Worm (Caenorhabditis elegans) whole organism, young adult: ENCODE measurements around the gene srt-74.

Experiments used
- B0261.1 ChIP-seq: sonication (generic microtip); optimal IDR thresholded peaks from 2 replicates; lab custom pipeline; 2016; ENCODE audit warnings: mild to moderate bottlenecking, missing genetic modification characterization, moderate library complexity, missing compliant biosample characterization
- B0336.3 ChIP-seq: fragments of 200-800 bp; sonication (Bioruptor generic); IDR thresholded peaks from 2 replicates; pipeline ENCODE4 v1.3.6; 2022; ENCODE audit warnings: missing genetic modification characterization, missing compliant biosample characterization
- C06A6.2 ChIP-seq: fragments of 200-800 bp; sonication (Bioruptor generic); conservative IDR thresholded peaks from 2 replicates; pipeline ENCODE4 v1.3.6; 2022; ENCODE audit warnings: missing genetic modification characterization, missing compliant biosample characterization
- C17E4.6 ChIP-seq: fragments of 200-800 bp; sonication (Bioruptor generic); IDR thresholded peaks from 2 replicates; pipeline ENCODE4 v1.3.6; 2022; ENCODE audit warnings: missing genetic modification reagents, missing genetic modification characterization, missing compliant biosample characterization
- F10E7.11 ChIP-seq: sonication (generic microtip); optimal IDR thresholded peaks from 2 replicates; lab custom pipeline; 2017; ENCODE audit warnings: mild to moderate bottlenecking, missing genetic modification characterization, moderate library complexity, missing compliant biosample characterization
- F23B12.7 ChIP-seq: sonication (generic microtip); optimal IDR thresholded peaks from 2 replicates; lab custom pipeline; 2017; ENCODE audit warnings: missing genetic modification characterization, mild to moderate bottlenecking, missing compliant biosample characterization, antibody characterized with exemption, moderate library complexity; ENCODE audit not compliant: insufficient read depth
- F37B4.10 ChIP-seq: fragments of 200-800 bp; sonication (Bioruptor generic); IDR thresholded peaks from 2 replicates; pipeline ENCODE4 v1.3.6; 2022; ENCODE audit warnings: missing genetic modification characterization, missing compliant biosample characterization
- F57C9.4 ChIP-seq: sonication (generic microtip); optimal IDR thresholded peaks from 2 replicates; lab custom pipeline; 2017; ENCODE audit warnings: mild to moderate bottlenecking, missing genetic modification characterization, missing compliant biosample characterization
- K11D2.4 ChIP-seq: fragments of 200-800 bp; sonication (Bioruptor generic); IDR thresholded peaks from 2 replicates; pipeline ENCODE4 v1.3.6; 2022; ENCODE audit warnings: missing genetic modification reagents, missing genetic modification characterization, missing compliant biosample characterization
- Y56A3A.18 ChIP-seq: fragments of 200-800 bp; sonication (Bioruptor generic); IDR thresholded peaks from 2 replicates; pipeline ENCODE4 v1.3.6; 2022; ENCODE audit warnings: missing genetic modification reagents, missing genetic modification characterization, missing compliant biosample characterization
- Y67H2A.10 ChIP-seq: fragments of 200-800 bp; sonication (Bioruptor generic); conservative IDR thresholded peaks from 2 replicates; pipeline ENCODE4 v1.3.6; 2022; ENCODE audit warnings: missing genetic modification reagents, missing genetic modification characterization, missing compliant biosample characterization
- ama-1 ChIP-seq, 3 experiments: fragments of 150-350 bp in 1 of 3; sonication (generic microtip) in 2 of 3; optimal IDR thresholded peaks; 2 replicates each; lab custom pipeline; 2014 to 2018; ENCODE audit warnings: missing biosample characterization in 2 of 3, missing genetic modification characterization in 2 of 3, missing genetic modification reagents in 2 of 3
- aptf-2 ChIP-seq: fragments of 200-800 bp; sonication (Bioruptor generic); conservative IDR thresholded peaks from 2 replicates; pipeline ENCODE4 v1.3.6; 2022; ENCODE audit warnings: missing genetic modification reagents, missing genetic modification characterization, missing compliant biosample characterization
- attf-3 ChIP-seq: fragments of 200-800 bp; sonication (Bioruptor generic); conservative IDR thresholded peaks from 2 replicates; pipeline ENCODE4 v1.3.6; 2022; ENCODE audit warnings: missing genetic modification reagents, missing genetic modification characterization, missing compliant biosample characterization
- attf-5 ChIP-seq: fragments of 200-800 bp; sonication (Bioruptor generic); optimal IDR thresholded peaks from 2 replicates; lab custom pipeline; 2018; ENCODE audit warnings: mild to moderate bottlenecking, missing genetic modification characterization, missing compliant biosample characterization
- ceh-100 ChIP-seq: fragments of 200-800 bp; sonication (Bioruptor generic); IDR thresholded peaks from 2 replicates; pipeline ENCODE4 v1.3.6; 2022; ENCODE audit warnings: missing genetic modification reagents, missing genetic modification characterization, missing compliant biosample characterization
- dox-1 ChIP-seq: fragments of 200-800 bp; sonication (Bioruptor generic); IDR thresholded peaks from 2 replicates; pipeline ENCODE4 v1.3.6; 2022; ENCODE audit warnings: missing genetic modification reagents, missing genetic modification characterization, missing compliant biosample characterization
- dpl-1 ChIP-seq: fragments of 150-350 bp; optimal IDR thresholded peaks from 2 replicates; lab custom pipeline; 2014; ENCODE audit warnings: missing biosample characterization, missing genetic modification reagents, missing genetic modification characterization
- efl-1 ChIP-seq: fragments of 150-350 bp; optimal IDR thresholded peaks from 2 replicates; lab custom pipeline; 2014; ENCODE audit warnings: missing biosample characterization, missing genetic modification reagents, missing genetic modification characterization
- egl-18 ChIP-seq: fragments of 200-800 bp; sonication (Bioruptor generic); IDR thresholded peaks from 2 replicates; pipeline ENCODE4 v1.3.6; 2022; ENCODE audit warnings: missing genetic modification reagents, missing genetic modification characterization, missing compliant biosample characterization
- ekl-4 ChIP-seq: fragments of 200-800 bp; sonication (Bioruptor generic); IDR thresholded peaks from 2 replicates; pipeline ENCODE4 v1.3.6; 2022; ENCODE audit warnings: missing genetic modification reagents, missing genetic modification characterization, missing compliant biosample characterization
- ets-4 ChIP-seq: fragments of 200-800 bp; sonication (Bioruptor generic); optimal IDR thresholded peaks from 2 replicates; lab custom pipeline; 2018; ENCODE audit warnings: mild to moderate bottlenecking, missing genetic modification characterization, missing compliant biosample characterization
- fkh-3 ChIP-seq: sonication (generic microtip); optimal IDR thresholded peaks from 2 replicates; lab custom pipeline; 2016; ENCODE audit warnings: mild to moderate bottlenecking, missing genetic modification characterization, missing compliant biosample characterization
- hlh-12 ChIP-seq: sonication (generic microtip); optimal IDR thresholded peaks from 2 replicates; lab custom pipeline; 2016; ENCODE audit warnings: missing genetic modification characterization, missing compliant biosample characterization
- hlh-26 ChIP-seq: fragments of 200-800 bp; sonication (Bioruptor generic); conservative IDR thresholded peaks from 2 replicates; pipeline ENCODE4 v1.3.6; 2022; ENCODE audit warnings: missing genetic modification reagents, missing genetic modification characterization, missing compliant biosample characterization
- hrde-1 ChIP-seq: sonication (generic microtip); optimal IDR thresholded peaks from 2 replicates; lab custom pipeline; 2016; ENCODE audit warnings: missing genetic modification characterization, mild to moderate bottlenecking, missing compliant biosample characterization, moderate library complexity, missing genotype, missing genetic modification reagents, borderline replicate concordance
- lag-1 ChIP-seq: fragments of 200-800 bp; sonication (Bioruptor generic); IDR thresholded peaks from 2 replicates; pipeline ENCODE4 v1.3.6; 2022; ENCODE audit warnings: missing genetic modification reagents, missing genetic modification characterization, missing compliant biosample characterization
- lin-26 ChIP-seq: fragments of 200-800 bp; sonication (Bioruptor generic); IDR thresholded peaks from 2 replicates; pipeline ENCODE4 v1.3.6; 2022; ENCODE audit warnings: missing genetic modification reagents, missing genetic modification characterization, missing compliant biosample characterization
- madf-10 ChIP-seq: sonication (generic microtip); optimal IDR thresholded peaks from 2 replicates; lab custom pipeline; 2016; ENCODE audit warnings: mild to moderate bottlenecking, missing genetic modification characterization, missing compliant biosample characterization
- madf-3 ChIP-seq: fragments of 200-800 bp; sonication (Bioruptor generic); IDR thresholded peaks from 2 replicates; pipeline ENCODE4 v1.3.6; 2022; ENCODE audit warnings: missing genetic modification reagents, missing genetic modification characterization, missing compliant biosample characterization
- mes-4 ChIP-seq: sonication (generic microtip); optimal IDR thresholded peaks from 2 replicates; lab custom pipeline; 2016; ENCODE audit warnings: missing genotype, missing genetic modification characterization, missing compliant biosample characterization
- mxl-1 ChIP-seq: sonication (generic microtip); optimal IDR thresholded peaks from 2 replicates; lab custom pipeline; 2016; ENCODE audit warnings: missing genetic modification characterization, missing compliant biosample characterization
- nfya-1 ChIP-seq: sonication (generic microtip); optimal IDR thresholded peaks from 2 replicates; lab custom pipeline; 2017; ENCODE audit warnings: antibody characterized with exemption, missing compliant biosample characterization, missing genetic modification characterization, borderline replicate concordance; ENCODE audit not compliant: insufficient read depth
- nhr-80 ChIP-seq: sonication (generic microtip); optimal IDR thresholded peaks from 2 replicates; lab custom pipeline; 2016; ENCODE audit warnings: missing genetic modification characterization, missing compliant biosample characterization
- rec-8 ChIP-seq, 2 experiments: sonication (generic microtip); optimal IDR thresholded peaks; 2 replicates each; lab custom pipeline; 2016; ENCODE audit warnings: mild to moderate bottlenecking in 2 of 2, missing genetic modification characterization in 2 of 2, missing genetic modification reagents in 2 of 2, missing genotype in 2 of 2, missing biosample characterization in 1 of 2, missing compliant biosample characterization in 1 of 2, moderate library complexity in 1 of 2
- repo-1 ChIP-seq: sonication (generic microtip); optimal IDR thresholded peaks from 2 replicates; lab custom pipeline; 2017; ENCODE audit warnings: mild to moderate bottlenecking, missing genetic modification characterization, missing compliant biosample characterization
- sea-2 ChIP-seq: fragments of 200-800 bp; sonication (Bioruptor generic); IDR thresholded peaks from 2 replicates; pipeline ENCODE4 v1.3.6; 2022; ENCODE audit warnings: missing genetic modification characterization, missing compliant biosample characterization
- snpc-1.3 ChIP-seq: sonication (generic microtip); optimal IDR thresholded peaks from 2 replicates; lab custom pipeline; 2017; ENCODE audit warnings: missing genetic modification characterization, mild to moderate bottlenecking, missing compliant biosample characterization, antibody characterized with exemption, moderate library complexity, missing genotype, missing genetic modification reagents; ENCODE audit not compliant: insufficient read depth
- sptf-2 ChIP-seq: fragments of 200-800 bp; sonication (Bioruptor generic); optimal IDR thresholded peaks from 2 replicates; lab custom pipeline; 2018; ENCODE audit warnings: mild to moderate bottlenecking, missing genetic modification characterization, missing compliant biosample characterization
- tbx-9 ChIP-seq: sonication (generic microtip); optimal IDR thresholded peaks from 2 replicates; lab custom pipeline; 2016; ENCODE audit warnings: borderline replicate concordance, missing genetic modification characterization, inconsistent platforms, missing compliant biosample characterization
- tlf-1 ChIP-seq: fragments of 200-800 bp; sonication (Bioruptor generic); optimal IDR thresholded peaks from 2 replicates; lab custom pipeline; 2018; ENCODE audit warnings: mild to moderate bottlenecking, missing genetic modification characterization, missing compliant biosample characterization
- zfh-2 ChIP-seq: fragments of 200-800 bp; sonication (Bioruptor generic); conservative IDR thresholded peaks from 2 replicates; pipeline ENCODE4 v1.3.6; 2022; ENCODE audit warnings: missing genetic modification reagents, missing genetic modification characterization, missing compliant biosample characterization
- ztf-25 ChIP-seq: fragments of 200-800 bp; sonication (Bioruptor generic); IDR thresholded peaks from 2 replicates; pipeline ENCODE4 v1.3.6; 2022; ENCODE audit warnings: missing genetic modification reagents, missing genetic modification characterization, missing compliant biosample characterization
- ztf-26 ChIP-seq: sonication (generic microtip); optimal IDR thresholded peaks from 2 replicates; lab custom pipeline; 2017; ENCODE audit warnings: missing genetic modification characterization, missing compliant biosample characterization

The srt-74 gene

DNA sequence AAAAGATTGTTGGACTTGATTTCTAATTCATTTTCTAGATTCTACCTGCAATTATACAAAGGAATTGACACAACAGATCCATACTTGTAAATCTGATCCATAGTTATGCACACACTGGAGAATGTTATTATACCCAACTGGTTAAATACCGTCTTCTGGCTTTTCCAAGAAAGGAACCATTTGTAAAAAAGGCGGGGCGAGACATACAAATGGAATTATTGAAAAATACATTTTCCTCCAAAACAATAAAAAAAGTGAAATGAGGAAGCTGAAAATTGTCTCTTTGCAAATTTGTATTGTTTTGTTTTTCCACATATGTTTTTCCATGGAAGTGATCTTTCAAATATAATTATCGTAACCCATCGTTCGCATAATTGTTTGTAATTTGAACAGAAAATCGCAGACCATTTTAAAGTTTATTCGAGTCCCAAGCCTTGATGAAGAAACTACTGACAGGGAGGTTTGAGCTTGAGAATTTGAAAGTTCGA, at the start of gene srt-74, which contains the start of gene F40G12.9:
Gene srt-74, minus strand, starts transcription at position 101 of the 488 bp plus-strand sequence.
Gene F40G12.9, plus strand, starts transcription at position 438 of the 488 bp plus-strand sequence.
- TF ChIP-seq aptf-2 (GFP tag; lab: Robert Waterston, UW) = no peak
- no peak for TF ChIP-seq F10E7.11 (tag; lab: Kevin White, UChicago)
- TF ChIP-seq ztf-25 = no peak
- TF ChIP-seq K11D2.4 (GFP tag; lab: Robert Waterston, UW) = no peak
- TF ChIP-seq ekl-4 (GFP tag; lab: Robert Waterston, UW) = no peak
- no peak for TF ChIP-seq attf-5 (GFP tag; lab: Kevin White, UChicago)
- TF ChIP-seq ama-1 (optimal IDR thresholded peaks at IDR 0.05; lab: Kevin White, UChicago) = no peak
- TF ChIP-seq ama-1 (GFP tag; optimal IDR thresholded peaks at IDR 0.05; lab: Kevin White, UChicago) = no peak
- TF ChIP-seq repo-1 = no peak
- TF ChIP-seq mxl-1 (tag; lab: Kevin White, UChicago) = no peak
- no peak for TF ChIP-seq dox-1 (GFP tag; lab: Robert Waterston, UW)
- TF ChIP-seq B0261.1 (tag; lab: Kevin White, UChicago) = no peak
- TF ChIP-seq zfh-2 (GFP tag; lab: Robert Waterston, UW) = no peak
- no peak for TF ChIP-seq mes-4
- TF ChIP-seq, all 124 proteins: peak for 0

DNA sequence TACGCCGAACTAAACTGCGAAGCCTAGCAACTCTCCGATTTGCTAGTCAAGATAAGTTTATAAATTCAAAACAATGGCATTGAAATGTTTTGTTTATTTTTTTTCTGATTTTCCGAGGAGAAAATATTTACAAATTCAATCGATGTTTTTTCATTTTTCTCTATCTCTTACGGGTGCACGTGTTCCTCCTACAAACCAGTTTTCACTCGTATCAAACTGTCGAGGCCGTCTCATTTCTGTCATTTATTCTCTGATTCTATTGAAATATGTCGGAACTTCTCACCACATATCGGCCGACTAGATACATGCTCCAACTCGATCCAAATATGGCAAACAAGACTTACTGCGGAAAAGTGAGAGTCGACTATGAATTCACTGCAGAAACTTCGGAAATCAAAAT, 49.4 kb upstream of the srt-74 start, which contains the start of gene F47B8.8:
Gene F47B8.8, plus strand, starts transcription at position 257 of the 400 bp plus-strand sequence.
- no peak for TF ChIP-seq ceh-100 (GFP tag; lab: Robert Waterston, UW)
- no peak for TF ChIP-seq ama-1 (optimal IDR thresholded peaks at IDR 0.05; lab: Kevin White, UChicago)
- no peak for TF ChIP-seq ama-1 (GFP tag; optimal IDR thresholded peaks at IDR 0.05; lab: Kevin White, UChicago)
- TF ChIP-seq mes-4 = no peak
- TF ChIP-seq hlh-12 = no peak
- TF ChIP-seq efl-1 = no peak
- TF ChIP-seq nhr-80 (tag; lab: Kevin White, UChicago) = no peak
- TF ChIP-seq hlh-26 (GFP tag; lab: Robert Waterston, UW) = no peak
- no peak for TF ChIP-seq Y56A3A.18 (GFP tag; lab: Robert Waterston, UW)
- TF ChIP-seq C06A6.2 (GFP tag; lab: Robert Waterston, UW) = no peak
- TF ChIP-seq aptf-2 (GFP tag; lab: Robert Waterston, UW) = no peak
- no peak for TF ChIP-seq tbx-9 (tag; lab: Kevin White, UChicago)
- TF ChIP-seq F57C9.4 = no peak
- no peak for TF ChIP-seq mxl-1 (tag; lab: Kevin White, UChicago)
- TF ChIP-seq snpc-1.3 (tag; lab: Kevin White, UChicago) = no peak
- no peak for TF ChIP-seq madf-3 (GFP tag; lab: Robert Waterston, UW)
- no peak for TF ChIP-seq tlf-1
- no peak for TF ChIP-seq C17E4.6

DNA sequence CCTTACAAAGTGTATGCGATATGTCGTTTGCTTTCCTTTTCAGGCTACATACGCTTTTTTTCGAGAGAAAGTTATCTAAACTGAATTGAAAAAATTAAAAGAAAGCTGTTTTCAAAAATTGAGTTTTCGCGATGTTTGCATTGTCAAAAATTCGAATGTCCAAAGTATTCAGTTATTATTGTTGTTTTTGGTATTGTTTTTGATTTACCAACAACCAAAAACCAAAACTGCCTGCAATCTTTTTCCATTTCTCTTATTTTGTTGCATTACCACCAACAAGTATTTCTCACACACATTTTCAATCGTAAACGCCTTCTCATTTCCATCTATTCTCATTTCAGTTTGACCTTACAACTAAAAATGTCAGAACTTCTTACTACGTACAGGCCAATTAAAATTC, 46.7 kb upstream of the srt-74 start, which contains the start of gene pepm-1:
Gene pepm-1, plus strand, starts transcription at position 301 of the 400 bp plus-strand sequence.
- TF ChIP-seq madf-10 (tag; lab: Kevin White, UChicago) (no peak), lag-1 (no peak), lin-26 (no peak), egl-18 (GFP tag; lab: Robert Waterston, UW) (no peak), sptf-2 (no peak), tlf-1 (no peak), F37B4.10 (GFP tag; lab: Robert Waterston, UW) (no peak), nfya-1 (tag; lab: Kevin White, UChicago) (no peak), sea-2 (GFP tag; lab: Robert Waterston, UW) (no peak)

DNA sequence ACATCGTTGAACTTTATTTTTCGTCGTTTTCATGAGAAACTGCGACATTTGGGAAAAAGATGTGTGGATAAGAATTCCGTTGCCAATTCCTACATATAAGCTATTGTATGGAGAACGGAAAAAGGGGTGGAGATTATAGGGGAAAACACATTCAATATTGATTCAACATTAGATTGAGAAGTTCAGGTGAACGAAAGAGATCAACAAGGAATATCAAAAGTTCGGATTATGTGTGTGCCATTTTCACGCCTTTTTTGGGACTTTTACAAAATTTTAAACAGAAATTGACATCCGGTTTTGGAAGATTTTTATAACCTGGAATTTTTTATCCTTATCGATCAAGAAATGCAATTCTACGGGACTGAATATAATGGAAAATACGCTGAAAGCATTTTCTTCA, 45.7 kb upstream of the srt-74 start, which contains the start of gene F47B8.5:
Gene F47B8.5, minus strand, starts transcription at position 101 of the 400 bp plus-strand sequence.
- TF ChIP-seq hrde-1 (tag; lab: Kevin White, UChicago) = no peak
- no peak for TF ChIP-seq F23B12.7 (tag; lab: Kevin White, UChicago)
- TF ChIP-seq C17E4.6 = no peak
- no peak for TF ChIP-seq ets-4 (GFP tag; lab: Kevin White, UChicago)
- no peak for TF ChIP-seq hlh-26 (GFP tag; lab: Robert Waterston, UW)
- no peak for TF ChIP-seq B0336.3
- TF ChIP-seq ztf-26 (tag; lab: Kevin White, UChicago) = no peak
- TF ChIP-seq zfh-2 (GFP tag; lab: Robert Waterston, UW) = no peak
- TF ChIP-seq attf-3 (GFP tag; lab: Robert Waterston, UW) = no peak
- TF ChIP-seq Y67H2A.10 (GFP tag; lab: Robert Waterston, UW) = no peak
- TF ChIP-seq dpl-1 (GFP tag; lab: Kevin White, UChicago) = no peak
- no peak for TF ChIP-seq rec-8 (tag; optimal IDR thresholded peaks at IDR 0.05; lab: Kevin White, UChicago)
- TF ChIP-seq fkh-3 (tag; lab: Kevin White, UChicago) = no peak
- no peak for TF ChIP-seq madf-10 (tag; lab: Kevin White, UChicago)
